Fruit fly (Drosophila melanogaster): ENCODE results near the gene pum.

Gene pum

DNA sequence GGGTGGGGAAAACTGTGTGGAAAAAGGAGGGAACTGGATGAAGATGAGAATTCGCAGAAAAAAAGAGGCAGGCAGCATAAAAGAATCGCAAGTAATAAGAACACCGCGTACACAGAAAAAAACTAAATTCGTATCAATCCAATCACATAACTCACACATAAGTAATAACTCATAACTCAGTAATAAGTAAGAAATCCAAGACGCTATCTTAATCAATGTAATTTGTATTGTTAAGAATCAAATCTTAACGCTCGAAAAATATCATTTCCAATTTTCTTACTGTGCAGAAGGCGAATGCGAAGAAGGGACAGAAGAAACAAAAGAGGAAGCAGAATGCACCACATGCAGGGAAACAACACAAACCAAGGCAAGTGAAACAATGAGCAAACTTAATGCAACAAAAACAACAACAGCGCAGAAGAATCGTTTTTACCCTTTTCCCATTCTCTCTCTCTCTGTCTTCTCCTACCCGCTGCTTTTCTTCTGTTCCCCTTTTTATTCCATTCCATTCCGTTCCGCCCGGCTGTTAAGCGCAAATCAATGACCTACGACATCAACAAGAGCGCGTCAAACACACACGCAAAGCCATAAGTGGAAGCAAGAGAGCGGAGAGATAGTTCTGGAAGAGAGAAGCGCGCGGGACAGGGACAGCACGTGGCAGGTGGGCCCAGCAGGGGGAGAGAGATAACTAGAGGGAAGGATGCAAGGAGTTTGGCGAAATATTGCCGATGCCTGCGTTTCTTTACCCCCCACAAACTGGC lies 8.2 kb downstream of the pum start (continued):
- TF ChIP-seq gem (tag; optimal IDR thresholded peaks at IDR 0.05) = peak; percentile 89
- TF ChIP-seq Dbx (GFP tag; IDR thresholded peaks at IDR 0.05) = no peak
- TF ChIP-seq bcd (GFP tag; optimal IDR thresholded peaks at IDR 0.05) = peak; percentile 72
- peak; percentile 88 for TF ChIP-seq Side (GFP tag; optimal IDR thresholded peaks at IDR 0.05)
- TF ChIP-seq CG7372 (GFP tag; IDR thresholded peaks at IDR 0.05) = 0 out of 2 replicates have a peak, but pooled peaks have one; percentile 24
- TF ChIP-seq so (GFP tag; IDR thresholded peaks at IDR 0.05) = 0 out of 3 replicates have a peak, but pooled peaks have one; percentile 57
- TF ChIP-seq pan (optimal IDR thresholded peaks at IDR 0.05) = no peak
- TF ChIP-seq pan (GFP tag; optimal IDR thresholded peaks at IDR 0.05 in 1 of 2, IDR thresholded peaks at IDR 0.05 in 1 of 2) = peak in 1 of 2 experiments; percentile 81
- peak; percentile 55 for TF ChIP-seq CG12942 (GFP tag; optimal IDR thresholded peaks at IDR 0.05)
- no peak for TF ChIP-seq CG10543 (GFP tag; optimal IDR thresholded peaks at IDR 0.05)
- TF ChIP-seq CG17912 (GFP tag; optimal IDR thresholded peaks at IDR 0.05) = no peak
- no peak for TF ChIP-seq lov (optimal IDR thresholded peaks at IDR 0.05)
- 0 out of 3 replicates have a peak, but pooled peaks have one; percentile 46 for TF ChIP-seq lov (GFP tag; IDR thresholded peaks at IDR 0.05)
- TF ChIP-seq CG8944 (GFP tag; optimal IDR thresholded peaks at IDR 0.05) = peak; percentile 76
- peak; percentile 77 for TF ChIP-seq crol (GFP tag; IDR thresholded peaks at IDR 0.05)
- no peak for TF ChIP-seq CG15073 (GFP tag; optimal IDR thresholded peaks at IDR 0.05)
- TF ChIP-seq Gsc (GFP tag; IDR thresholded peaks at IDR 0.05) = peak; percentile 52
- peak; percentile 67; the same call in 1 of the 3 replicates for TF ChIP-seq H15 (GFP tag; IDR thresholded peaks at IDR 0.05)
- no peak for TF ChIP-seq knrl (GFP tag; IDR thresholded peaks at IDR 0.05; ENCODE audit: partially characterized antibody)
- peak; percentile 78 for TF ChIP-seq CG9609 (GFP tag; optimal IDR thresholded peaks at IDR 0.05)
- no peak for TF ChIP-seq salm (tag; optimal IDR thresholded peaks at IDR 0.05)
- peak; percentile 42 for TF ChIP-seq Fer1 (GFP tag; optimal IDR thresholded peaks at IDR 0.05)
- no peak for TF ChIP-seq run (tag; optimal IDR thresholded peaks at IDR 0.05)
- peak; percentile 61; the same call in 1 of the 2 replicates for TF ChIP-seq CG32532 (GFP tag; IDR thresholded peaks at IDR 0.05)
- TF ChIP-seq Oli (tag; optimal IDR thresholded peaks at IDR 0.05) = peak; percentile 79
- 0 out of 2 replicates have a peak, but pooled peaks have one; percentile 39 for TF ChIP-seq ap (GFP tag; IDR thresholded peaks at IDR 0.05)
- peak; percentile 6 for TF ChIP-seq Hey (tag; optimal IDR thresholded peaks at IDR 0.05)
- TF ChIP-seq CTCF (GFP tag; optimal IDR thresholded peaks at IDR 0.05) = no peak
- peak; percentile 28 for TF ChIP-seq CG4617 (GFP tag; optimal IDR thresholded peaks at IDR 0.05; ENCODE audit: borderline replicate concordance)
- peak; percentile 49 for TF ChIP-seq CG18619 (GFP tag; optimal IDR thresholded peaks at IDR 0.05)
- TF ChIP-seq bbx (GFP tag; IDR thresholded peaks at IDR 0.05; ENCODE audit: partially characterized antibody) = 0 out of 2 replicates have a peak, but pooled peaks have one; percentile 14
- TF ChIP-seq sob (GFP tag; IDR thresholded peaks at IDR 0.05) = peak; percentile 64
- peak; percentile 59 for TF ChIP-seq yki (optimal IDR thresholded peaks at IDR 0.05)
- peak; percentile 65 for TF ChIP-seq CG1529 (GFP tag; optimal IDR thresholded peaks at IDR 0.05)
- TF ChIP-seq tup (GFP tag; optimal IDR thresholded peaks at IDR 0.05) = no peak
- peak; percentile 78 for TF ChIP-seq CG7839 (tag; optimal IDR thresholded peaks at IDR 0.05)
- peak in 1 of 2 experiments; percentile 96 for TF ChIP-seq eve (GFP tag; optimal IDR thresholded peaks at IDR 0.05)
- peak; percentile 81 for TF ChIP-seq Blimp-1 (GFP tag; optimal IDR thresholded peaks at IDR 0.05)
- peak; percentile 77 for TF ChIP-seq CG9876 (GFP tag; optimal IDR thresholded peaks at IDR 0.05)
- TF ChIP-seq CG14965 (GFP tag; optimal IDR thresholded peaks at IDR 0.05; ENCODE audit: borderline replicate concordance) = peak; percentile 53
- peak; percentile 64 for TF ChIP-seq Asciz (GFP tag; optimal IDR thresholded peaks at IDR 0.05)
- no peak for TF ChIP-seq CG17612 (GFP tag; IDR thresholded peaks at IDR 0.05)
- no peak for TF ChIP-seq CG13894 (tag; optimal IDR thresholded peaks at IDR 0.05)
- TF ChIP-seq oc (tag; optimal IDR thresholded peaks at IDR 0.05) = peak; percentile 26
- no peak for TF ChIP-seq br (optimal IDR thresholded peaks at IDR 0.05)
- TF ChIP-seq seq (GFP tag; IDR thresholded peaks at IDR 0.05) = 0 out of 2 replicates have a peak, but pooled peaks have one; percentile 22
- TF ChIP-seq CG8089 (GFP tag; optimal IDR thresholded peaks at IDR 0.05) = peak; percentile 82
- peak; percentile 59 for TF ChIP-seq croc (GFP tag; conservative IDR thresholded peaks at IDR 0.05)
- TF ChIP-seq CG8924 (tag; optimal IDR thresholded peaks at IDR 0.05) = peak; percentile 82
- peak; percentile 55; the same call in 1 of the 3 replicates for TF ChIP-seq CG2889 (GFP tag; IDR thresholded peaks at IDR 0.05)
- no peak for TF ChIP-seq CG5953 (GFP tag; IDR thresholded peaks at IDR 0.05)
